Worm (Caenorhabditis elegans) whole organism, L4/young adult: ENCODE results near the gene mlcd-1.

ENCODE experiments used
- W03F9.2 ChIP-seq: fragments of 150-350 bp; optimal IDR thresholded peaks from 2 replicates; lab custom pipeline; 2014; ENCODE audit warnings: missing biosample characterization, missing genetic modification characterization
- dao-5 ChIP-seq: sonication (generic microtip); optimal IDR thresholded peaks from 2 replicates; lab custom pipeline; 2016; ENCODE audit warnings: missing genotype, missing genetic modification characterization, moderate library complexity, missing compliant biosample characterization
- him-1 ChIP-seq: sonication (generic microtip); optimal IDR thresholded peaks from 2 replicates; lab custom pipeline; 2016; ENCODE audit warnings: missing genotype, missing genetic modification reagents, missing genetic modification characterization, missing compliant biosample characterization

Gene mlcd-1

DNA sequence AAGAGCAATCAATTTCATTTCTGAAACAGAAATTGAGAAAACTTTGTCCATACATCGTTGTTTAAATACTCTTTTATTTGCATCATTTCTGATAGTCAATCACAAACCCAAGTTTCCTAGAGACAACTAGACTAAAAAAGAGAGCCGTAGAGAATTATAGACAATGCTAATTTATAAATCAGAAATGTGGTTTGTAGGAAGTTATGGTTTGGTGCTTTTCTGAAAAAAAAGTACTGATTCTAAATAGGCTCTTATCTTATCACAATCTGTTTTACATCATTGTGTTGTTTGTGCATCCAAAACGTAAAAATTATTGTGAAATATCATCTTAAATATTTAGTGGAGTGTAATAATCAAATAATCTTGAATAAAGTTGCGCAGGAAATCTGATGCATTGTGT, 27.3 kb downstream of the mlcd-1 start, which contains the start of gene ugt-62:
Gene ugt-62, minus strand, starts transcription at position 20 of the 400 bp plus-strand sequence.
- TF ChIP-seq dao-5 (tag; lab: Kevin White, UChicago) = no peak

ce11 chrIII:4530968-4531367, 37.0 kb downstream of the mlcd-1 start:
- TF ChIP-seq him-1 (tag; lab: Kevin White, UChicago) = no peak
- no peak for TF ChIP-seq W03F9.2 (tag; lab: Kevin White, UChicago)
- no peak for TF ChIP-seq dao-5 (tag; lab: Kevin White, UChicago)

DNA sequence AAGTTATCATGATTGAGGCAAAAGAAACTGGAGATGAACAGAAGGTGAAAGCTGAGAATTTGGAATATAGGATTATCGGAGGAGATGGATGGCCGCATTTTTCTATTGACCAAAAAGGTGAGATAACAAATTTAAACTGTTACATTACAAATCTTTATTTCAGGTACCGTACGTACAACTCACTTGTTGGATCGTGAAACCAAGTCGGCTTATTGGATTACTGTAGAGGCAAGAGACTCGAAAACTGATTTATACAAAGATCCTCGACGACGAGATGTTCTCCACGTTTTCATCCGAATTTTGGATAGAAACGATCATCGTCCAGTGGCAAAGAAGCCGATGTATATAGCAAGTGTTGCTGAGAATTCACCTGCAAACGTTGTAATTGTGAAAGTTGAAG, 41.9 kb downstream of the mlcd-1 start:
- no peak for TF ChIP-seq W03F9.2 (tag; lab: Kevin White, UChicago)
- no peak for TF ChIP-seq dao-5 (tag; lab: Kevin White, UChicago)
- TF ChIP-seq him-1 (tag; lab: Kevin White, UChicago) = no peak

ce11 chrIII:4524071-4524470, 43.9 kb downstream of the mlcd-1 start:
- no peak for TF ChIP-seq him-1 (tag; lab: Kevin White, UChicago)
- no peak for TF ChIP-seq W03F9.2 (tag; lab: Kevin White, UChicago)
- TF ChIP-seq dao-5 (tag; lab: Kevin White, UChicago) = no peak

ce11 chrIII:4523411-4523810, 44.5 kb downstream of the mlcd-1 start:
- TF ChIP-seq dao-5 (tag; lab: Kevin White, UChicago) (no peak), W03F9.2 (tag; lab: Kevin White, UChicago) (no peak), him-1 (tag; lab: Kevin White, UChicago) (no peak)

DNA sequence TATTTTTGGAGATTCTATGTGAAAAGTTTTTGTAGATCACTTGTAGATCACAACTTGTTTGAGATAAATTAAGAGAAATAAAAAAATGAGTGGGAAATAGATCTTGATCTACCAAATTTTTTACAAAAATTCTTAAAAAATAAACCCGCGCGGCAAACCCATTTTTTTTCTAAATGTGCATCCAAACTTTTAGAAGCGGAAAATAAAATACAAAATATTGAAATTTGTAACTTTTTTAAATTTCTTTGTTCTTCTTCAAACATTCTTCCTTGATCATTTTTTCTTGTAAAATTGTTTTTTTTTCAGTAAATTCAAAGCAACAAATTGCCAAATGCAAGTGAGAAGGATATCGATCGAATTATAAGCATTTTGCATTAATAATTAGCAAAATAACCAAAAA, 47.9 kb downstream of the mlcd-1 start, which contains the start of gene cdh-4:
Gene cdh-4, plus strand, starts transcription at position 301 of the 400 bp plus-strand sequence.
- TF ChIP-seq him-1 (tag; lab: Kevin White, UChicago) (no peak), dao-5 (tag; lab: Kevin White, UChicago) (no peak), W03F9.2 (tag; lab: Kevin White, UChicago) (no peak)

DNA sequence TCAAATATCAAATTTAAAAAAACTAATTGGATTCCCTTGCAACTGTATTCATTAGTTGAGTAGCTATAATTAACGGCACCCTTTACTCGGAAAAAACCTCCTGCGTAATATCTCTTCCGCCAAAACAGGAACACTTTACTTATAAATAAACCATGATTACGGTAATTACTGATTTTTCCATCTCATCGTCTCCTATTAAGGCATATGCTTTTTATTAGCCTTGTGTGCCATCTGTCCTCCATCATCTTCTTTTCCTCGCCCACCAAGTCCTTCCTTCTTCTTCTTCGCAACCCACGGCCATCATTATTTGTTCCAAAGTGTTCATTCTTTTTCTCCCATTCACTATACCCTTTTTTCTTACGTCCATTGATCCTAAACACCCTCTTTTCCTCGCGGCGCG, 48.5 kb downstream of the mlcd-1 start:
- TF ChIP-seq W03F9.2 (tag; lab: Kevin White, UChicago) (no peak), him-1 (tag; lab: Kevin White, UChicago) (no peak), dao-5 (tag; lab: Kevin White, UChicago) (no peak)

DNA sequence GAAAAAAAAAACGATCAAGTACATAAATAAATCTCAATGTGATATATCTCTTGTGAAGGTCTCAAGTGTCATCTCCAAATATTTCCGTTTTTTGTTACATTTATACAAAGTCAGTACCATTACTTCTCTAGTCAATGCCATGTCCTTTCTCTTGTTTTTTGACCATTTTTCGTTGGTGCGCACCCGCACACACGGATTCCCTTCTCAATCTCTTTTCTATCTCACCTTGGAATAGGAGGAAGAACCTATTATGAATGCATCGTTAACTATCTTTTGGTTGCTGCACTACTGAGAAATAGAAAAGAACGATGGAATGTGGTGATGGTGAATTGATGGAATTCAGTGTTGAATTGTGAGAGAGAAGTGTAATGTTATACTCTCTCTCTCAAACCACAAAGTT, 50.1 kb downstream of the mlcd-1 start:
- TF ChIP-seq dao-5 (tag; lab: Kevin White, UChicago) (no peak), W03F9.2 (tag; lab: Kevin White, UChicago) (no peak), him-1 (tag; lab: Kevin White, UChicago) (no peak)
